Fruit fly (Drosophila melanogaster) whole organism, wandering third instar larva: Measurements from ENCODE around the gene CG18170.

ENCODE experiments used
- Abd-B ChIP-seq: fragments of >200 bp; optimal IDR thresholded peaks from 2 replicates; lab custom pipeline; 2017; ENCODE audit warnings: missing biosample characterization, missing genetic modification characterization
- CG32264 ChIP-seq: fragments of 200-800 bp; sonication (Bioruptor generic); optimal IDR thresholded peaks from 2 replicates; lab custom pipeline; 2016; ENCODE audit warnings: missing biosample characterization, missing genetic modification characterization
- CG9705 ChIP-seq: fragments of 200-800 bp; sonication (Bioruptor generic); optimal IDR thresholded peaks from 2 replicates; lab custom pipeline; 2018; ENCODE audit warnings: missing biosample characterization, mild to moderate bottlenecking, missing genetic modification characterization
- Dfd ChIP-seq: fragments of >200 bp; optimal IDR thresholded peaks from 2 replicates; lab custom pipeline; 2017; ENCODE audit warnings: missing biosample characterization, missing genetic modification characterization
- Dif ChIP-seq: fragments of 200-275, 200-300 bp; sonication (Bioruptor generic); optimal IDR thresholded peaks from 2 replicates; lab custom pipeline; 2018; ENCODE audit warnings: missing biosample characterization, missing genetic modification characterization; ENCODE audit not compliant: partially characterized antibody
- HLH106 ChIP-seq: fragments of 200-800 bp; optimal IDR thresholded peaks from 3 replicates; lab custom pipeline; 2019; ENCODE audit warnings: missing biosample characterization, mild to moderate bottlenecking, missing genetic modification characterization, moderate library complexity
- Hnf4 ChIP-seq: fragments of 200-800 bp; sonication (Bioruptor generic); optimal IDR thresholded peaks from 2 replicates; lab custom pipeline; 2016; ENCODE audit warnings: missing biosample characterization, mild to moderate bottlenecking, missing genetic modification characterization
- Hr78 ChIP-seq: fragments of >200 bp; optimal IDR thresholded peaks from 2 replicates; lab custom pipeline; 2017; ENCODE audit warnings: missing biosample characterization, missing genetic modification characterization
- Hr83 ChIP-seq: fragments of 200-300 bp; sonication (Bioruptor generic); optimal IDR thresholded peaks from 2 replicates; lab custom pipeline; 2016; ENCODE audit warnings: missing biosample characterization, mild to moderate bottlenecking, missing genetic modification characterization, moderate library complexity; ENCODE audit not compliant: poor library complexity, severe bottlenecking
- Mio ChIP-seq: sonication (Bioruptor generic); optimal IDR thresholded peaks from 2 replicates; lab custom pipeline; 2016; ENCODE audit warnings: missing biosample characterization, missing genetic modification characterization
- Myc ChIP-seq: fragments of >200 bp; optimal IDR thresholded peaks from 2 replicates; lab custom pipeline; 2017
- OdsH ChIP-seq: fragments of 200-800 bp; sonication (Bioruptor generic); optimal IDR thresholded peaks from 2 replicates; lab custom pipeline; 2016; ENCODE audit warnings: missing biosample characterization, mild to moderate bottlenecking, missing genetic modification characterization
- Rel ChIP-seq, 2 experiments: fragments of 200-800 bp; sonication (Bioruptor generic) in 1 of 2; optimal IDR thresholded peaks; 2 replicates in 1 of 2; 3 replicates in 1 of 2; lab custom pipeline; 2016 to 2019; ENCODE audit warnings: mild to moderate bottlenecking in 2 of 2, missing biosample characterization in 2 of 2, missing genetic modification characterization in 2 of 2, moderate library complexity in 1 of 2
- Sp1 ChIP-seq: fragments of 200-800 bp; sonication (Bioruptor generic); optimal IDR thresholded peaks from 3 replicates; lab custom pipeline; 2019; ENCODE audit warnings: missing biosample characterization, mild to moderate bottlenecking, missing genetic modification characterization, moderate library complexity
- Vsx2 ChIP-seq: fragments of 200-300, 225-300 bp; sonication (Bioruptor generic); optimal IDR thresholded peaks from 2 replicates; lab custom pipeline; 2018; ENCODE audit warnings: missing biosample characterization, missing genetic modification characterization; ENCODE audit not compliant: partially characterized antibody
- br ChIP-seq: fragments of 200-800 bp; sonication (Bioruptor generic); optimal IDR thresholded peaks from 2 replicates; lab custom pipeline; 2016; ENCODE audit warnings: missing biosample characterization, missing genetic modification characterization
- dl ChIP-seq, 2 experiments: fragments of 175-275, 200-275 bp in 1 of 2; fragments of 200-275 bp in 1 of 2; sonication (Bioruptor generic); optimal IDR thresholded peaks; lab custom pipeline; 2018; ENCODE audit warnings: mild to moderate bottlenecking in 2 of 2, missing biosample characterization in 2 of 2, missing genetic modification characterization in 2 of 2, moderate library complexity in 2 of 2; ENCODE audit not compliant: partially characterized antibody in 2 of 2, insufficient read depth in 1 of 2
- dmrt93B ChIP-seq: fragments of 200-800 bp; sonication (Bioruptor generic); optimal IDR thresholded peaks from 2 replicates; lab custom pipeline; 2018; ENCODE audit warnings: missing biosample characterization, mild to moderate bottlenecking, missing genetic modification characterization
- dsf ChIP-seq: sonication (Bioruptor generic); optimal IDR thresholded peaks from 2 replicates; lab custom pipeline; 2016; ENCODE audit warnings: missing biosample characterization, missing genetic modification characterization, borderline replicate concordance
- ey ChIP-seq: fragments of 200-800 bp; sonication (Bioruptor generic); optimal IDR thresholded peaks from 2 replicates; lab custom pipeline; 2016; ENCODE audit warnings: missing biosample characterization, missing genetic modification characterization
- foxo ChIP-seq, 2 experiments: fragments of 200-800 bp; sonication (Bioruptor generic); optimal IDR thresholded peaks; 2 replicates in 1 of 2; 3 replicates in 1 of 2; lab custom pipeline; 2016 to 2017; ENCODE audit warnings: missing biosample characterization in 2 of 2, missing genetic modification characterization in 2 of 2
- fru ChIP-seq: fragments of 200-800 bp; sonication (Bioruptor generic); optimal IDR thresholded peaks from 3 replicates; lab custom pipeline; 2016; ENCODE audit warnings: missing biosample characterization, mild to moderate bottlenecking, missing genetic modification characterization
- h ChIP-seq: fragments of 200-800 bp; sonication (Bioruptor generic); optimal IDR thresholded peaks from 3 replicates; lab custom pipeline; 2016; ENCODE audit warnings: missing biosample characterization, mild to moderate bottlenecking, missing genetic modification characterization
- jim ChIP-seq: fragments of 175-275, 200-325 bp; sonication (Bioruptor generic); optimal IDR thresholded peaks from 2 replicates; lab custom pipeline; 2016; ENCODE audit warnings: missing biosample characterization, mild to moderate bottlenecking, missing genetic modification characterization
- psq ChIP-seq: fragments of 200-800 bp; sonication (Bioruptor generic); optimal IDR thresholded peaks from 3 replicates; lab custom pipeline; 2017; ENCODE audit warnings: missing biosample characterization, mild to moderate bottlenecking, missing genetic modification characterization, moderate library complexity
- rgr ChIP-seq: fragments of 200-800 bp; sonication (Bioruptor generic); optimal IDR thresholded peaks from 3 replicates; lab custom pipeline; 2016; ENCODE audit warnings: missing biosample characterization, mild to moderate bottlenecking, missing genetic modification characterization
- sage ChIP-seq: fragments of 200-800 bp; sonication (Bioruptor generic); optimal IDR thresholded peaks from 2 replicates; lab custom pipeline; 2016; ENCODE audit warnings: missing biosample characterization, mild to moderate bottlenecking, missing genetic modification characterization
- sv ChIP-seq: fragments of 200-800 bp; sonication (Bioruptor generic); optimal IDR thresholded peaks from 3 replicates; lab custom pipeline; 2016; ENCODE audit warnings: missing biosample characterization, missing genetic modification characterization
- usp ChIP-seq: fragments of >200 bp; optimal IDR thresholded peaks from 2 replicates; lab custom pipeline; 2017; ENCODE audit warnings: missing biosample characterization, missing genetic modification characterization
- woc ChIP-seq: sonication (Bioruptor generic); optimal IDR thresholded peaks from 2 replicates; lab custom pipeline; 2016; ENCODE audit warnings: missing biosample characterization, mild to moderate bottlenecking, missing genetic modification characterization

Gene CG18170

DNA sequence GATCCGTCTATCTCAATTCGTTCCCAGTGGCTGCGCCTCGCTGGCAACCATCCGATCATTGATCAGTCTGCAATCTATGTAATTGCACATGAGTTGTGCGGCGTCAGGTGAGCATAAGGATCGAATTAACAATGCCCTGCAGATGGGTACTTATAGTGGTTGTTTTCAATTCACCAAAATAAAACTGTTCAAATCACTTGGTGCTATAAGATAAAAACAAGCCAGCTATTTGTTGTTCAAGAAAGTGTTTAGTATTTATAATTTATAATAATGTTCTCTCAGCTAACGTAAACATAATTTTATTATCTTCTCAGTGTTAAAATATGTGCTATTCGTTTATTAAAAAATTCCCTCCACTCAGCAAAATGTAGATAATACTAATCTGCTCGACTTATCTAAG is 12.9 kb downstream of the CG18170 start, which contains the start of gene CG12105:
Gene CG12105 (minus strand): TSS at position 101 of the 400 bp plus-strand sequence.
- no peak for TF ChIP-seq usp
- TF ChIP-seq dmrt93B (GFP tag; lab: Kevin White, UChicago), result no peak
- TF ChIP-seq Abd-B, result no peak
- no peak for TF ChIP-seq Vsx2 (GFP tag; lab: Kevin White, UChicago)
- TF ChIP-seq Rel (GFP tag; optimal IDR thresholded peaks at IDR 0.05; lab: Kevin White, UChicago), result no peak
- no peak for TF ChIP-seq Rel (tag; optimal IDR thresholded peaks at IDR 0.05; lab: Kevin White, UChicago)
- no peak for TF ChIP-seq Dfd
- no peak for TF ChIP-seq sv (GFP tag; lab: Kevin White, UChicago)
- no peak for TF ChIP-seq CG32264 (GFP tag; lab: Kevin White, UChicago)

DNA sequence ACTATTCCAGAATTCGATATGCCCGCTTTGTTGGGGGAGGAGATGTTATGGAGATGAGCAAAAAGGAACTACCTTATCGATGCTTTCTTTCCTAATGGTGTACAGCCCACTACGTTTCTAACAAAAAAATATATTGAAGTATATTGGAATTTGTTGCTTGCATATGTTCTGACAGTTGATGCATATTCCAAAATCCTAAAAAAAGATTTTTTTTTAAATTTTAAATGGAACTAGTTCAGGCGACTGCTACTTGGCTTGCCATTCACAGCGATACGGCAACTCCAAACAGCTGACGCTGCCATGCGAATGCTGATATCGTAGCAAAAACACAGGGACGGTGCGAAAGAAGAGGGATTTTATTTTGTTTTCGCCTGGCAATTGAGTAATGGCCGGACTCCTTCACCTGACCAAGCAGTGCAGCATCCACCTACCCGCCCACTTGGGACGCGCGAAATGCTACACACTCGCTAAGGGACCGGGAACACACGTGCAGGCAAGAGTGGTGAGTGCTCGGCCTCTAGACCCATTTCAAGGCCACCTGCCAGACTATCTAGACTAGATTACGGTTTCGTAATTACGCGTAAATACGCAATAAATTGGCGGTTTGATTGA is 15.5 kb downstream of the CG18170 start, which contains the start of the genes CG13926, ABCB7 and CG33230:
Gene CG13926 (minus strand): TSS at position 43 of the 612 bp plus-strand sequence.
Gene ABCB7 (plus strand): TSS at position 299 of the 612 bp plus-strand sequence.
Gene CG33230 (plus strand): TSS at position 299 of the 612 bp plus-strand sequence.
- TF ChIP-seq woc (GFP tag; lab: Kevin White, UChicago), result peak; percentile 88
- TF ChIP-seq fru, result peak; percentile 58
- no peak for TF ChIP-seq sage (GFP tag; lab: Kevin White, UChicago)
- no peak for TF ChIP-seq Dfd
- peak; percentile 88 for TF ChIP-seq Myc (lab: Kevin White, UChicago)
- TF ChIP-seq Mio (GFP tag; lab: Kevin White, UChicago), result no peak
- peak; percentile 8 for TF ChIP-seq br
- peak; percentile 47 for TF ChIP-seq Hr83 (GFP tag; lab: Kevin White, UChicago)
- TF ChIP-seq Rel (GFP tag; optimal IDR thresholded peaks at IDR 0.05; lab: Kevin White, UChicago), result no peak
- peak; percentile 35 for TF ChIP-seq Rel (tag; optimal IDR thresholded peaks at IDR 0.05; lab: Kevin White, UChicago)
- TF ChIP-seq Hr78 (GFP tag; lab: Kevin White, UChicago), result no peak
- no peak for TF ChIP-seq Hnf4 (GFP tag; lab: Kevin White, UChicago)
- peak; percentile 46 for TF ChIP-seq rgr (GFP tag; lab: Kevin White, UChicago)
- TF ChIP-seq psq (GFP tag; lab: Kevin White, UChicago), result no peak
- peak; percentile 31 for TF ChIP-seq Sp1
- TF ChIP-seq HLH106 (tag; lab: Kevin White, UChicago), result peak; percentile 59
- TF ChIP-seq OdsH (GFP tag; lab: Kevin White, UChicago), result peak; percentile 46
- no peak for TF ChIP-seq jim (GFP tag; lab: Kevin White, UChicago)
- peak; percentile 64 for TF ChIP-seq h (GFP tag; lab: Kevin White, UChicago)
- TF ChIP-seq foxo (GFP tag; optimal IDR thresholded peaks at IDR 0.05; lab: Kevin White, UChicago), result peak in 1 of 2 experiments; percentile 66
- TF ChIP-seq ey (GFP tag; lab: Kevin White, UChicago), result peak; percentile 43

DNA sequence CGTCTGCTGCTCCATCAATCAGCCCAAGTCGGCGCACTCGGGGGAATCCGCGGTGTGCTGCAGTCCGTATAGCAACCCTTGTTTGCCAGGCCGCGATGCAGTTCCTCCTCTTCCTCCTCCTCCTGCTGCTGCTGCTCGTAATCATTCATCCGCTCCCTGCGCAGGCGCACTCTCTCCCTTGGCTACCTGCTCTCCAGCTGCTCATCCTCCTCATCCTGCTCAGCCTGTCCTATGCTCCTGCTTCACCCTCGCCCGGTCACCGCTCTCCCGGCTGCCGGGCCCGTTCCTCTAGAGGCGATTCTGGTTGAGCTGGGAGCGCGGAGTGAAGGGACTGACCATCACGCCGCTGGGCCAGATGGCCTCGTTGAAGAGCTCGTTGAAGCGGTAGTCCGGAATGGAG is 24.2 kb downstream of the CG18170 start:
- TF ChIP-seq Vsx2 (GFP tag; lab: Kevin White, UChicago) (peak; percentile 15), dsf (no peak)

DNA sequence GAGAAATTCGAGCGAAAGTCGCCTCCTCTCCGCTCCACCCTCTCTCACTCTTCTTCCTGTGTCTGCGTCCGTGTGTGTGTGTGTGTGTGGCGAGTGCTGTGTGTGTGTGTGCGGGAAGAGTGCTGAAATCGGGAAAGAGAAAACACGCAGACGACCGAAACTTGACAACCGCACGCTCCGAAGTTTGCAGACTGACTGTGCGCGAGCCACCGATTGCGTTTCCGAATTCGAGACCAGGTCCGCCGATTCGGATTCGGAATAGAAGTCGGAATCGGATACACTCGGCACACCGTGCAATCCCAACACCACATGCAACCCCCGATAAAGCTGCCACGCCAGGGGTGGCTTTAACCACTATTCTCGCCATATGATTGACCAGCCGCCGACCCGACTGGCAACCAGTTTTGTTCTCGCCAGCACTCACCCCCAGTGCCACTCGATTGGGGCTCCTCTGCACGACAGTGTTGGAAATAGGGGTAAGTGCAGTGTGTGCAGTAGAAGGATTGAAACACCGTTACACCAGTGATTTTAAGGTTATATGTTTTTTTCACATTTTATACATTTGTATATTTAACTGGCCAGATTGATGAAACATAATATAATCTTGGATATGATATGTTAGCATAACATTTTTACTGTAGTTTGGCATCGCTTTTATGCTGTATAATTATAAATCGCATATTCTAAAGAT is 25.6 kb downstream of the CG18170 start, which contains the start of gene CG13928:
Gene CG13928 (minus strand): TSS at position 202 of the 691 bp plus-strand sequence.
- no peak for TF ChIP-seq Abd-B
- TF ChIP-seq dl (GFP tag; optimal IDR thresholded peaks at IDR 0.05; lab: Kevin White, UChicago; ENCODE audit: insufficient read depth in 1 of 2, partially characterized antibody in 2 of 2), result no peak
- no peak for TF ChIP-seq h (GFP tag; lab: Kevin White, UChicago)
- TF ChIP-seq CG9705 (GFP tag; lab: Kevin White, UChicago), result no peak
- TF ChIP-seq Dif (GFP tag; lab: Kevin White, UChicago), result peak; percentile 16
- TF ChIP-seq usp, result no peak
- no peak for TF ChIP-seq Hr78 (GFP tag; lab: Kevin White, UChicago)
- no peak for TF ChIP-seq HLH106 (tag; lab: Kevin White, UChicago)
- TF ChIP-seq Vsx2 (GFP tag; lab: Kevin White, UChicago), result peak; percentile 58
- TF ChIP-seq Dfd, result no peak
